Worm (Caenorhabditis elegans) whole organism, young adult: ENCODE data around the gene mrpl-18.
A peak's percentile ranks its signal among the peaks of the same experiment; 100 is the strongest.

Experiments used
- B0035.1 ChIP-seq: sonication (generic microtip); optimal IDR thresholded peaks from 2 replicates; lab custom pipeline; 2016; ENCODE audit warnings: missing genetic modification characterization, mild to moderate bottlenecking, missing compliant biosample characterization, missing genotype, missing genetic modification reagents
- C06A6.2 ChIP-seq: fragments of 200-800 bp; sonication (Bioruptor generic); conservative IDR thresholded peaks from 2 replicates; pipeline ENCODE4 v1.3.6; 2022; ENCODE audit warnings: missing genetic modification characterization, missing compliant biosample characterization
- F33H1.4 ChIP-seq: fragments of 200-800 bp; sonication (Bioruptor generic); IDR thresholded peaks from 2 replicates; pipeline ENCODE4 v1.3.6; 2022; ENCODE audit warnings: missing genetic modification reagents, missing genetic modification characterization, missing compliant biosample characterization
- F37B4.10 ChIP-seq: fragments of 200-800 bp; sonication (Bioruptor generic); IDR thresholded peaks from 2 replicates; pipeline ENCODE4 v1.3.6; 2022; ENCODE audit warnings: missing genetic modification characterization, missing compliant biosample characterization
- F52B5.7 ChIP-seq: sonication (generic microtip); optimal IDR thresholded peaks from 2 replicates; lab custom pipeline; 2016; ENCODE audit warnings: mild to moderate bottlenecking, missing genetic modification characterization, missing compliant biosample characterization
- F55B11.4 ChIP-seq: sonication (generic microtip); optimal IDR thresholded peaks from 2 replicates; lab custom pipeline; 2016; ENCODE audit warnings: missing compliant biosample characterization, missing genetic modification characterization, borderline replicate concordance; ENCODE audit not compliant: insufficient read depth
- F57C9.4 ChIP-seq: sonication (generic microtip); optimal IDR thresholded peaks from 2 replicates; lab custom pipeline; 2017; ENCODE audit warnings: mild to moderate bottlenecking, missing genetic modification characterization, missing compliant biosample characterization
- K11D2.4 ChIP-seq: fragments of 200-800 bp; sonication (Bioruptor generic); IDR thresholded peaks from 2 replicates; pipeline ENCODE4 v1.3.6; 2022; ENCODE audit warnings: missing genetic modification reagents, missing genetic modification characterization, missing compliant biosample characterization
- T07F8.4 ChIP-seq: sonication (generic microtip); optimal IDR thresholded peaks from 2 replicates; lab custom pipeline; 2016; ENCODE audit warnings: mild to moderate bottlenecking, missing genetic modification characterization, moderate library complexity, missing compliant biosample characterization
- Y95B8A.8 ChIP-seq: fragments of 200-800 bp; sonication (Bioruptor generic); IDR thresholded peaks from 2 replicates; pipeline ENCODE4 v1.3.6; 2022; ENCODE audit warnings: missing genetic modification reagents, missing genetic modification characterization, missing compliant biosample characterization
- ZK185.1 ChIP-seq: sonication (generic microtip); optimal IDR thresholded peaks from 2 replicates; lab custom pipeline; 2016; ENCODE audit warnings: mild to moderate bottlenecking, missing genetic modification characterization, missing compliant biosample characterization; ENCODE audit not compliant: poor library complexity, severe bottlenecking
- aptf-2 ChIP-seq: fragments of 200-800 bp; sonication (Bioruptor generic); conservative IDR thresholded peaks from 2 replicates; pipeline ENCODE4 v1.3.6; 2022; ENCODE audit warnings: missing genetic modification reagents, missing genetic modification characterization, missing compliant biosample characterization
- athp-1 ChIP-seq: sonication (generic microtip); optimal IDR thresholded peaks from 2 replicates; lab custom pipeline; 2017; ENCODE audit warnings: mild to moderate bottlenecking, missing genetic modification characterization, missing compliant biosample characterization
- attf-3 ChIP-seq: fragments of 200-800 bp; sonication (Bioruptor generic); conservative IDR thresholded peaks from 2 replicates; pipeline ENCODE4 v1.3.6; 2022; ENCODE audit warnings: missing genetic modification reagents, missing genetic modification characterization, missing compliant biosample characterization
- attf-6 ChIP-seq: fragments of 200-800 bp; sonication (Bioruptor generic); IDR thresholded peaks from 2 replicates; pipeline ENCODE4 v1.3.6; 2022; ENCODE audit warnings: missing genetic modification reagents, missing genetic modification characterization, missing compliant biosample characterization
- bed-2 ChIP-seq: fragments of 200-800 bp; sonication (Bioruptor generic); IDR thresholded peaks from 2 replicates; pipeline ENCODE4 v1.3.6; 2022; ENCODE audit warnings: missing genetic modification reagents, missing genetic modification characterization, missing compliant biosample characterization
- cebp-1 ChIP-seq, 2 experiments: fragments of 200-800 bp in 1 of 2; sonication (Bioruptor generic) in 1 of 2; sonication (generic microtip) in 1 of 2; IDR thresholded peaks in 1 of 2; optimal IDR thresholded peaks in 1 of 2; 2 replicates each; pipeline versions ENCODE4 v1.3.6 to Lab custom; 2017 to 2022; ENCODE audit warnings: missing compliant biosample characterization in 2 of 2, missing genetic modification characterization in 2 of 2, mild to moderate bottlenecking in 1 of 2, missing genetic modification reagents in 1 of 2, moderate library complexity in 1 of 2
- ceh-100 ChIP-seq: fragments of 200-800 bp; sonication (Bioruptor generic); IDR thresholded peaks from 2 replicates; pipeline ENCODE4 v1.3.6; 2022; ENCODE audit warnings: missing genetic modification reagents, missing genetic modification characterization, missing compliant biosample characterization
- ceh-40 ChIP-seq: fragments of 200-800 bp; sonication (Bioruptor generic); IDR thresholded peaks from 2 replicates; pipeline ENCODE4 v1.3.6; 2022; ENCODE audit warnings: missing genetic modification characterization, missing compliant biosample characterization
- chd-7 ChIP-seq: sonication (generic microtip); optimal IDR thresholded peaks from 2 replicates; lab custom pipeline; 2016; ENCODE audit warnings: mild to moderate bottlenecking, missing genetic modification characterization, moderate library complexity, missing compliant biosample characterization
- dox-1 ChIP-seq: fragments of 200-800 bp; sonication (Bioruptor generic); IDR thresholded peaks from 2 replicates; pipeline ENCODE4 v1.3.6; 2022; ENCODE audit warnings: missing genetic modification reagents, missing genetic modification characterization, missing compliant biosample characterization
- egrh-3 ChIP-seq: fragments of 200-800 bp; sonication (Bioruptor generic); IDR thresholded peaks from 2 replicates; pipeline ENCODE4 v1.3.6; 2022; ENCODE audit warnings: missing genetic modification reagents, missing genetic modification characterization, missing compliant biosample characterization
- ekl-4 ChIP-seq: fragments of 200-800 bp; sonication (Bioruptor generic); IDR thresholded peaks from 2 replicates; pipeline ENCODE4 v1.3.6; 2022; ENCODE audit warnings: missing genetic modification reagents, missing genetic modification characterization, missing compliant biosample characterization
- ets-4 ChIP-seq: fragments of 200-800 bp; sonication (Bioruptor generic); optimal IDR thresholded peaks from 2 replicates; lab custom pipeline; 2018; ENCODE audit warnings: mild to moderate bottlenecking, missing genetic modification characterization, missing compliant biosample characterization
- hlh-12 ChIP-seq: sonication (generic microtip); optimal IDR thresholded peaks from 2 replicates; lab custom pipeline; 2016; ENCODE audit warnings: missing genetic modification characterization, missing compliant biosample characterization
- hlh-26 ChIP-seq: fragments of 200-800 bp; sonication (Bioruptor generic); conservative IDR thresholded peaks from 2 replicates; pipeline ENCODE4 v1.3.6; 2022; ENCODE audit warnings: missing genetic modification reagents, missing genetic modification characterization, missing compliant biosample characterization
- hmg-1.2 ChIP-seq: fragments of 200-800 bp; sonication (Bioruptor generic); IDR thresholded peaks from 2 replicates; pipeline ENCODE4 v1.3.6; 2022; ENCODE audit warnings: missing genetic modification reagents, missing genetic modification characterization, missing compliant biosample characterization
- hmg-20 ChIP-seq: fragments of 200-800 bp; sonication (Bioruptor generic); IDR thresholded peaks from 2 replicates; pipeline ENCODE4 v1.3.6; 2022; ENCODE audit warnings: missing genetic modification reagents, missing genetic modification characterization, missing compliant biosample characterization
- lag-1 ChIP-seq: fragments of 200-800 bp; sonication (Bioruptor generic); IDR thresholded peaks from 2 replicates; pipeline ENCODE4 v1.3.6; 2022; ENCODE audit warnings: missing genetic modification reagents, missing genetic modification characterization, missing compliant biosample characterization
- lin-26 ChIP-seq: fragments of 200-800 bp; sonication (Bioruptor generic); IDR thresholded peaks from 2 replicates; pipeline ENCODE4 v1.3.6; 2022; ENCODE audit warnings: missing genetic modification reagents, missing genetic modification characterization, missing compliant biosample characterization
- lin-40 ChIP-seq: sonication (generic microtip); optimal IDR thresholded peaks from 2 replicates; lab custom pipeline; 2016; ENCODE audit warnings: missing genetic modification characterization, mild to moderate bottlenecking, missing compliant biosample characterization, missing genotype, missing genetic modification reagents
- madf-6 ChIP-seq: fragments of 200-800 bp; sonication (Bioruptor generic); IDR thresholded peaks from 2 replicates; pipeline ENCODE4 v1.3.6; 2022; ENCODE audit warnings: missing genetic modification reagents, missing genetic modification characterization, missing compliant biosample characterization
- mcd-1 ChIP-seq: fragments of 200-800 bp; sonication (Bioruptor generic); IDR thresholded peaks from 2 replicates; pipeline ENCODE4 v1.3.6; 2022; ENCODE audit warnings: missing genetic modification reagents, missing genetic modification characterization, missing compliant biosample characterization
- mxl-1 ChIP-seq: sonication (generic microtip); optimal IDR thresholded peaks from 2 replicates; lab custom pipeline; 2016; ENCODE audit warnings: missing genetic modification characterization, missing compliant biosample characterization
- nfya-2 ChIP-seq: fragments of 200-800 bp; sonication (Bioruptor generic); IDR thresholded peaks from 2 replicates; pipeline ENCODE4 v1.3.6; 2022; ENCODE audit warnings: missing genetic modification reagents, missing genetic modification characterization, missing compliant biosample characterization
- rec-8 ChIP-seq, 2 experiments: sonication (generic microtip); optimal IDR thresholded peaks; 2 replicates each; lab custom pipeline; 2016; ENCODE audit warnings: mild to moderate bottlenecking in 2 of 2, missing genetic modification characterization in 2 of 2, missing genetic modification reagents in 2 of 2, missing genotype in 2 of 2, missing biosample characterization in 1 of 2, missing compliant biosample characterization in 1 of 2, moderate library complexity in 1 of 2
- rpc-1 ChIP-seq, 2 experiments: fragments of 150-350 bp in 1 of 2; sonication (generic microtip) in 1 of 2; optimal IDR thresholded peaks; 2 replicates each; lab custom pipeline; 2014 to 2018; ENCODE audit warnings: missing biosample characterization in 1 of 2, missing genetic modification characterization in 1 of 2, missing genetic modification reagents in 1 of 2, missing genotype in 1 of 2
- snpc-1.1 ChIP-seq: sonication (generic microtip); optimal IDR thresholded peaks from 2 replicates; lab custom pipeline; 2017; ENCODE audit warnings: missing genetic modification characterization, mild to moderate bottlenecking, missing compliant biosample characterization, antibody characterized with exemption, moderate library complexity, missing genotype, missing genetic modification reagents; ENCODE audit not compliant: insufficient read depth
- snpc-1.3 ChIP-seq: sonication (generic microtip); optimal IDR thresholded peaks from 2 replicates; lab custom pipeline; 2017; ENCODE audit warnings: missing genetic modification characterization, mild to moderate bottlenecking, missing compliant biosample characterization, antibody characterized with exemption, moderate library complexity, missing genotype, missing genetic modification reagents; ENCODE audit not compliant: insufficient read depth
- snpc-4 ChIP-seq, 5 experiments: fragments of 150-350 bp in 1 of 5; sonication (generic microtip) in 4 of 5; optimal IDR thresholded peaks; 2 replicates each; lab custom pipeline; 2014 to 2018; ENCODE audit warnings: missing genetic modification characterization in 5 of 5, missing biosample characterization in 3 of 5, antibody characterized with exemption in 2 of 5, mild to moderate bottlenecking in 2 of 5, missing compliant biosample characterization in 2 of 5, missing genotype in 2 of 5, moderate library complexity in 2 of 5, missing genetic modification reagents in 1 of 5
- tbp1 ChIP-seq: fragments of 200-800 bp; sonication (Bioruptor generic); optimal IDR thresholded peaks from 2 replicates; lab custom pipeline; 2018; ENCODE audit warnings: mild to moderate bottlenecking, missing genetic modification characterization, missing compliant biosample characterization
- tlf-1 ChIP-seq: fragments of 200-800 bp; sonication (Bioruptor generic); optimal IDR thresholded peaks from 2 replicates; lab custom pipeline; 2018; ENCODE audit warnings: mild to moderate bottlenecking, missing genetic modification characterization, missing compliant biosample characterization
- zim-3 ChIP-seq: sonication (generic microtip); optimal IDR thresholded peaks from 2 replicates; lab custom pipeline; 2017; ENCODE audit warnings: mild to moderate bottlenecking, missing genetic modification characterization, moderate library complexity, missing compliant biosample characterization
- ztf-22 ChIP-seq: fragments of 200-800 bp; sonication (Bioruptor generic); optimal IDR thresholded peaks from 2 replicates; lab custom pipeline; 2018; ENCODE audit warnings: mild to moderate bottlenecking, missing genetic modification characterization, moderate library complexity, missing compliant biosample characterization
- ztf-6 ChIP-seq: fragments of 200-800 bp; sonication (Bioruptor generic); IDR thresholded peaks from 2 replicates; pipeline ENCODE4 v1.3.6; 2022; ENCODE audit warnings: missing genetic modification reagents, missing genetic modification characterization, missing compliant biosample characterization

Gene mrpl-18

ce11 chrIII:8130177-8130902 lies 14.5 kb upstream of the mrpl-18 start, which contains the start of the genes rpl-21 and C14B9.10 (continued):
- TF ChIP-seq dox-1 (GFP tag; lab: Robert Waterston, UW) = peak; percentile 80
- no peak for TF ChIP-seq nfya-2 (GFP tag; lab: Robert Waterston, UW)
- TF ChIP-seq bed-2 = no peak
- no peak for TF ChIP-seq F55B11.4 (tag; lab: Kevin White, UChicago)
- no peak for TF ChIP-seq F57C9.4
- no peak for TF ChIP-seq hlh-26 (GFP tag; lab: Robert Waterston, UW)
- TF ChIP-seq snpc-4 (GFP tag; optimal IDR thresholded peaks at IDR 0.05; lab: Kevin White, UChicago) = peak; percentile 48
- peak; percentile 36 to 77 (median 60) for TF ChIP-seq snpc-4 (tag; optimal IDR thresholded peaks at IDR 0.05; lab: Kevin White, UChicago)
- TF ChIP-seq lin-40 (tag; lab: Kevin White, UChicago) = peak; percentile 46
- no peak for TF ChIP-seq attf-6
- no peak for TF ChIP-seq mxl-1
- TF ChIP-seq hlh-12 (tag; lab: Kevin White, UChicago) = no peak
- no peak for TF ChIP-seq ztf-22 (GFP tag; lab: Kevin White, UChicago)
- TF ChIP-seq zim-3 (tag; lab: Kevin White, UChicago) = no peak
- TF ChIP-seq madf-6 (GFP tag; lab: Robert Waterston, UW) = peak; percentile 92
- peak; percentile 66 for TF ChIP-seq ZK185.1 (tag; lab: Kevin White, UChicago)
- no peak for TF ChIP-seq ceh-40 (GFP tag; lab: Robert Waterston, UW)
- TF ChIP-seq F33H1.4 = peak; percentile 98
- no peak for TF ChIP-seq lag-1 (GFP tag; lab: Robert Waterston, UW)
- no peak for TF ChIP-seq lin-26
- no peak for TF ChIP-seq Y95B8A.8 (GFP tag; lab: Robert Waterston, UW)
- peak; percentile 91 for TF ChIP-seq hmg-1.2
- TF ChIP-seq cebp-1 (GFP tag; IDR thresholded peaks at IDR 0.05; lab: Robert Waterston, UW) = no peak
- TF ChIP-seq cebp-1 (tag; optimal IDR thresholded peaks at IDR 0.05; lab: Kevin White, UChicago) = peak; percentile 64
- TF ChIP-seq rpc-1 (optimal IDR thresholded peaks at IDR 0.05; lab: Kevin White, UChicago) = no peak
- no peak for TF ChIP-seq rpc-1 (tag; optimal IDR thresholded peaks at IDR 0.05; lab: Kevin White, UChicago)
- TF ChIP-seq ceh-100 = peak; percentile 52; the same call in 1 of the 2 replicates
- TF ChIP-seq K11D2.4 (GFP tag; lab: Robert Waterston, UW) = no peak
- TF ChIP-seq F52B5.7 (tag; lab: Kevin White, UChicago) = no peak
- no peak for TF ChIP-seq T07F8.4 (tag; lab: Kevin White, UChicago)
- no peak for TF ChIP-seq aptf-2 (GFP tag; lab: Robert Waterston, UW)
- TF ChIP-seq chd-7 = no peak
- peak; percentile 82 for TF ChIP-seq tlf-1 (GFP tag; lab: Kevin White, UChicago)
- TF ChIP-seq hmg-20 (GFP tag; lab: Robert Waterston, UW) = no peak
- no peak for TF ChIP-seq B0035.1
- peak; percentile 71 for TF ChIP-seq tbp1 (GFP tag; lab: Kevin White, UChicago)
- TF ChIP-seq ekl-4 (GFP tag; lab: Robert Waterston, UW) = peak; percentile 66; the same call in 1 of the 2 replicates
- TF ChIP-seq egrh-3 (GFP tag; lab: Robert Waterston, UW) = no peak
- TF ChIP-seq rec-8 (tag; optimal IDR thresholded peaks at IDR 0.05; lab: Kevin White, UChicago) = peak in 1 of 2 experiments; percentile 46
- peak; percentile 35 for TF ChIP-seq athp-1 (tag; lab: Kevin White, UChicago)
- no peak for TF ChIP-seq C06A6.2 (GFP tag; lab: Robert Waterston, UW)
- TF ChIP-seq attf-3 (GFP tag; lab: Robert Waterston, UW) = peak; percentile 70
- TF ChIP-seq ets-4 (GFP tag; lab: Kevin White, UChicago) = no peak
- TF ChIP-seq snpc-1.1 = peak; percentile 60
- TF ChIP-seq mcd-1 = peak; percentile 80
- TF ChIP-seq snpc-1.3 (tag; lab: Kevin White, UChicago) = peak; percentile 93
- TF ChIP-seq F37B4.10 (GFP tag; lab: Robert Waterston, UW) = no peak
- no peak for TF ChIP-seq ztf-6
